Worm (Caenorhabditis elegans): Measurements from ENCODE around the gene cylc-1.

- no peak for TF ChIP-seq ref-1 (GFP tag; conservative IDR thresholded peaks at IDR 0.05)
- TF ChIP-seq flt-1 (GFP tag; IDR thresholded peaks at IDR 0.05) = no peak
- no peak for TF ChIP-seq cog-1 (tag; optimal IDR thresholded peaks at IDR 0.05)
- no peak for TF ChIP-seq ztf-29 (GFP tag; IDR thresholded peaks at IDR 0.05)
- TF ChIP-seq T22C8.4 (GFP tag; IDR thresholded peaks at IDR 0.05) = no peak
- no peak for TF ChIP-seq med-1 (GFP tag; optimal IDR thresholded peaks at IDR 0.05; ENCODE audit: insufficient read depth)
Observed at ce11 chrIV:5215092-5215491, 10.5 kb downstream of the cylc-1 start, which contains the start of gene Y59E9AL.4.
